Worm (Caenorhabditis elegans) whole organism, L1 larva: ENCODE results near the gene C33F10.8.
A peak's percentile ranks its signal among the peaks of the same experiment; 100 is the strongest.
"Not testable (repeated sequence)": the region's sequence is repeated elsewhere in the genome, so short reads cannot be mapped to it uniquely, and the experiment has no call there.

Experiments used
- F16B12.6 ChIP-seq: fragments of 150-350 bp; optimal IDR thresholded peaks from 2 replicates; lab custom pipeline; 2014; ENCODE audit warnings: missing biosample characterization, missing genetic modification characterization
- alr-1 ChIP-seq: fragments of 200-800 bp; sonication (Bioruptor generic); optimal IDR thresholded peaks from 2 replicates; lab custom pipeline; 2018; ENCODE audit warnings: borderline replicate concordance, mild to moderate bottlenecking, missing genetic modification characterization, missing compliant biosample characterization
- ama-1 ChIP-seq: fragments of 150-350 bp; optimal IDR thresholded peaks from 2 replicates; lab custom pipeline; 2014
- blmp-1 ChIP-seq: fragments of 150-350 bp; optimal IDR thresholded peaks from 2 replicates; lab custom pipeline; 2014; ENCODE audit warnings: missing biosample characterization, missing genetic modification characterization
- ceh-82 ChIP-seq, 3 experiments: fragments of 150-350 bp in 1 of 3; sonication (generic microtip) in 2 of 3; optimal IDR thresholded peaks; 2 replicates each; lab custom pipeline; 2014 to 2017; ENCODE audit warnings: missing biosample characterization in 3 of 3, missing genetic modification characterization in 3 of 3
- ceh-88 ChIP-seq: fragments of 200-800 bp; sonication (Bioruptor generic); IDR thresholded peaks from 2 replicates; pipeline ENCODE4 v1.3.6; 2022; ENCODE audit warnings: missing genetic modification characterization, missing compliant biosample characterization
- ceh-90 ChIP-seq: sonication (generic microtip); optimal IDR thresholded peaks from 2 replicates; lab custom pipeline; 2016; ENCODE audit warnings: missing genetic modification characterization, missing compliant biosample characterization
- dsc-1 ChIP-seq: sonication (generic microtip); optimal IDR thresholded peaks from 2 replicates; lab custom pipeline; 2016; ENCODE audit warnings: mild to moderate bottlenecking, missing genetic modification characterization, missing compliant biosample characterization
- efl-1 ChIP-seq, 4 experiments: fragments of 150-350 bp; optimal IDR thresholded peaks in 3 of 4; peaks in 1 of 4; 1 replicate in 1 of 4; 2 replicates in 3 of 4; lab custom pipeline; 2014; ENCODE audit warnings: missing biosample characterization in 2 of 4, missing genetic modification characterization in 2 of 4, missing genetic modification reagents in 2 of 4
- egl-13 ChIP-seq: sonication (generic microtip); optimal IDR thresholded peaks from 2 replicates; lab custom pipeline; 2016; ENCODE audit warnings: missing genotype, missing genetic modification reagents, missing genetic modification characterization, missing compliant biosample characterization
- elt-3 ChIP-seq, 6 experiments: fragments of 150-350 bp in 1 of 6; sonication (generic microtip); optimal IDR thresholded peaks; 2 replicates each; lab custom pipeline; 2017 to 2018; ENCODE audit warnings: missing biosample characterization in 6 of 6, missing genetic modification characterization in 6 of 6, inconsistent platforms in 1 of 6
- fkh-10 ChIP-seq: sonication (generic microtip); optimal IDR thresholded peaks from 2 replicates; lab custom pipeline; 2017; ENCODE audit warnings: missing biosample characterization, missing genetic modification reagents, missing genetic modification characterization
- fkh-4 ChIP-seq: sonication (generic microtip); optimal IDR thresholded peaks from 2 replicates; lab custom pipeline; 2016; ENCODE audit warnings: missing compliant biosample characterization, missing genetic modification characterization, borderline replicate concordance
- grh-1 ChIP-seq: fragments of 200-800 bp; sonication (Bioruptor generic); IDR thresholded peaks from 2 replicates; pipeline ENCODE4 v1.3.6; 2022; ENCODE audit warnings: missing genetic modification reagents, missing genetic modification characterization, missing compliant biosample characterization
- hlh-4 ChIP-seq: sonication (generic microtip); optimal IDR thresholded peaks from 2 replicates; lab custom pipeline; 2016; ENCODE audit warnings: mild to moderate bottlenecking, missing genetic modification characterization, missing compliant biosample characterization
- jun-1 ChIP-seq: fragments of 150-350 bp; optimal IDR thresholded peaks from 2 replicates; lab custom pipeline; 2014; ENCODE audit warnings: missing biosample characterization, missing genetic modification reagents, missing genetic modification characterization
- lin-15B ChIP-seq: fragments of 150-350 bp; sonication (generic microtip); optimal IDR thresholded peaks from 3 replicates; lab custom pipeline; 2014; ENCODE audit warnings: missing biosample characterization, missing genetic modification characterization
- lin-39 ChIP-seq: fragments of 150-350 bp; optimal IDR thresholded peaks from 2 replicates; lab custom pipeline; 2014; ENCODE audit warnings: missing biosample characterization, missing genetic modification reagents, missing genetic modification characterization
- lsy-2 ChIP-seq, 2 experiments: fragments of 150-350 bp; optimal IDR thresholded peaks; 2 replicates each; lab custom pipeline; 2014; ENCODE audit warnings: missing biosample characterization in 2 of 2, missing genetic modification characterization in 2 of 2
- mdl-1 ChIP-seq, 2 experiments: fragments of 150-350 bp; optimal IDR thresholded peaks; 2 replicates each; lab custom pipeline; 2014 to 2017; ENCODE audit warnings: missing biosample characterization in 2 of 2, missing genetic modification characterization in 2 of 2, inconsistent platforms in 1 of 2
- mep-1 ChIP-seq: fragments of 150-350 bp; optimal IDR thresholded peaks from 2 replicates; lab custom pipeline; 2014; ENCODE audit warnings: missing biosample characterization, missing genetic modification characterization
- nhr-11 ChIP-seq: fragments of 150-350 bp; optimal IDR thresholded peaks from 2 replicates; lab custom pipeline; 2014; ENCODE audit warnings: missing biosample characterization, missing genetic modification characterization
- nhr-12 ChIP-seq: sonication (generic microtip); optimal IDR thresholded peaks from 2 replicates; lab custom pipeline; 2017; ENCODE audit warnings: missing biosample characterization, missing genetic modification characterization
- nhr-19 ChIP-seq: fragments of 200-800 bp; sonication (Bioruptor generic); conservative IDR thresholded peaks from 2 replicates; pipeline ENCODE4 v1.3.6; 2022; ENCODE audit warnings: missing genetic modification characterization, missing compliant biosample characterization
- nhr-237 ChIP-seq: fragments of 150-350 bp; optimal IDR thresholded peaks from 2 replicates; lab custom pipeline; 2014; ENCODE audit warnings: missing biosample characterization, missing genetic modification characterization
- nhr-47 ChIP-seq: sonication (generic microtip); optimal IDR thresholded peaks from 2 replicates; lab custom pipeline; 2016; ENCODE audit warnings: mild to moderate bottlenecking, missing genetic modification characterization, moderate library complexity, missing compliant biosample characterization
- nhr-76 ChIP-seq: sonication (generic microtip); optimal IDR thresholded peaks from 2 replicates; lab custom pipeline; 2017; ENCODE audit warnings: missing biosample characterization, missing genetic modification characterization
- nhr-85 ChIP-seq: sonication (generic microtip); peaks from one replicate; lab custom pipeline; 2016; ENCODE audit warnings: missing genetic modification characterization, inconsistent platforms, missing compliant biosample characterization
- nhr-90 ChIP-seq: sonication (generic microtip); optimal IDR thresholded peaks from 2 replicates; lab custom pipeline; 2016; ENCODE audit warnings: mild to moderate bottlenecking, missing genetic modification characterization, missing compliant biosample characterization; ENCODE audit not compliant: poor library complexity
- pqm-1 ChIP-seq: sonication (generic microtip); optimal IDR thresholded peaks from 3 replicates; lab custom pipeline; 2017; ENCODE audit warnings: missing biosample characterization, missing genetic modification characterization
- sptf-1 ChIP-seq: fragments of 150-350 bp; optimal IDR thresholded peaks from 2 replicates; lab custom pipeline; 2014; ENCODE audit warnings: missing biosample characterization, missing genetic modification characterization
- sup-37 ChIP-seq: fragments of 200-800 bp; sonication (Bioruptor generic); optimal IDR thresholded peaks from 2 replicates; lab custom pipeline; 2018; ENCODE audit warnings: mild to moderate bottlenecking, missing genetic modification characterization, missing compliant biosample characterization
- swsn-7 ChIP-seq: sonication (generic microtip); optimal IDR thresholded peaks from 2 replicates; lab custom pipeline; 2016; ENCODE audit warnings: missing genetic modification characterization, missing compliant biosample characterization
- unc-86 ChIP-seq: sonication (generic microtip); optimal IDR thresholded peaks from 2 replicates; lab custom pipeline; 2016; ENCODE audit warnings: missing genetic modification characterization, missing compliant biosample characterization
- zag-1 ChIP-seq: fragments of 150-350 bp; optimal IDR thresholded peaks from 2 replicates; lab custom pipeline; 2014; ENCODE audit warnings: missing biosample characterization, missing genetic modification characterization
- ztf-11 ChIP-seq, 2 experiments: sonication (generic microtip); optimal IDR thresholded peaks; 2 replicates each; lab custom pipeline; 2016 to 2017; ENCODE audit warnings: missing genetic modification characterization in 2 of 2, missing biosample characterization in 1 of 2, missing compliant biosample characterization in 1 of 2
- ztf-4 ChIP-seq: fragments of 150-350 bp; optimal IDR thresholded peaks from 2 replicates; lab custom pipeline; 2014; ENCODE audit warnings: missing biosample characterization, missing genetic modification characterization

C33F10.8 gene

DNA sequence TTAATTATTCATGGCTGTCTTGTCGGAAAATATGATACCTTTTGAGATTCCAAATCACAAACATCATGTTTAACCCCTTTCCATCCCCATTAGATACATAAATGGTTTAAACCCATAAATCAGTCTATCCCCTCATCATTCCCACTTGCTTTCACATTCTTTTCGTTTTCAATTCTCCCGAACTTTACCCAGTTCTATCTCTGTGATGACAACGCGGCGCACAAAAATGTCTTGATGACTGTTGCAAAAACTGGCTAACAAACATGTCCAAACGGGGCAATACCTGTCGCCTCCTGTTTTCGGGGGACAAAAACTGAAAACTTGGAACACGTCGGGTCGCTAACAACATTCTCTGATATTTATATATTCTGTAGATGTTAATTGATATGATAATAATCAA is 41.0 kb upstream of the C33F10.8 start:
- TF ChIP-seq nhr-11: no peak
- no peak for TF ChIP-seq ztf-11 (tag; optimal IDR thresholded peaks at IDR 0.05; lab: Kevin White, UChicago)
- TF ChIP-seq lin-15B (tag; lab: Kevin White, UChicago): no peak
- TF ChIP-seq unc-86 (tag; lab: Kevin White, UChicago): no peak
- TF ChIP-seq jun-1 (tag; lab: Kevin White, UChicago): peak; percentile 40
- no peak for TF ChIP-seq nhr-237 (tag; lab: Kevin White, UChicago)
- no peak for TF ChIP-seq elt-3 (tag; optimal IDR thresholded peaks at IDR 0.05; lab: Kevin White, UChicago)
- no peak for TF ChIP-seq pqm-1 (tag; lab: Kevin White, UChicago)
- TF ChIP-seq grh-1 (GFP tag; lab: Robert Waterston, UW): no peak
- no peak for TF ChIP-seq lsy-2 (tag; optimal IDR thresholded peaks at IDR 0.05; lab: Kevin White, UChicago)
- TF ChIP-seq hlh-4 (tag; lab: Kevin White, UChicago): no peak
- no peak for TF ChIP-seq nhr-12 (tag; lab: Kevin White, UChicago)
- TF ChIP-seq ama-1 (lab: Kevin White, UChicago): peak; percentile 63
- TF ChIP-seq nhr-90 (tag; lab: Kevin White, UChicago): no peak
- no peak for TF ChIP-seq ceh-88 (GFP tag; lab: Robert Waterston, UW)
- TF ChIP-seq ztf-4: peak; percentile 59
- no peak for TF ChIP-seq ceh-90 (tag; lab: Kevin White, UChicago)
- no peak for TF ChIP-seq alr-1 (tag; lab: Kevin White, UChicago)
- peak; percentile 93 for TF ChIP-seq blmp-1
- TF ChIP-seq, all 84 proteins: peak for 4

DNA sequence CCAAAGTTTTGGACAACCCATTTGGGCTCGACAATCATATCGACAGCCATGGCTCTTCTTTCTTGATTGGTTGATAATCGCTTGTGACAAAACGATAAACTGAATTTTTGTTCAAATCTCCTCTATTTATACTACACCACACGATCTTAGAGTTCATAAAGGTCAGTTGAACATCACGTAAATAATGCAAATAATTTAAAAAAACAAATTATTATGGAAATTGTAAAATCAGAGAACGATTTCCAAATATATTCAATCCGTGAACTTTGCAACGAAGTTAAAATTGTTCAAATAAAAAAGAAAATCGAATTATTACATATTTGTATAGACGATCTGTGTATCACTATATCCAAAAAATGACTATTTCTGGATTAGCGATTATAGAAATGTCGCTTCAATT is 38.3 kb upstream of the C33F10.8 start, which contains the start of the genes mpst-4 and F11G11.14:
TSS of gene mpst-4 (minus strand) at position 101 of the 400 bp plus-strand sequence.
TSS of gene F11G11.14 (plus strand) at position 325 of the 400 bp plus-strand sequence.
- TF ChIP-seq swsn-7 (tag; lab: Kevin White, UChicago): no peak
- no peak for TF ChIP-seq egl-13 (tag; lab: Kevin White, UChicago)
- TF ChIP-seq ceh-90 (tag; lab: Kevin White, UChicago): no peak
- TF ChIP-seq F16B12.6: no peak
- TF ChIP-seq grh-1 (GFP tag; lab: Robert Waterston, UW): no peak
- no peak for TF ChIP-seq sup-37 (GFP tag; lab: Kevin White, UChicago)
- TF ChIP-seq fkh-10 (GFP tag; lab: Kevin White, UChicago): no peak
- no peak for TF ChIP-seq ceh-82 (tag; optimal IDR thresholded peaks at IDR 0.05; lab: Kevin White, UChicago)
- no peak for TF ChIP-seq mep-1
- TF ChIP-seq fkh-4 (tag; lab: Kevin White, UChicago): no peak
- TF ChIP-seq mdl-1 (tag; optimal IDR thresholded peaks at IDR 0.05; lab: Kevin White, UChicago): no peak
- no peak for TF ChIP-seq ama-1 (lab: Kevin White, UChicago)
- TF ChIP-seq dsc-1 (tag; lab: Kevin White, UChicago): no peak
- TF ChIP-seq nhr-76 (tag; lab: Kevin White, UChicago): no peak
- TF ChIP-seq nhr-19 (GFP tag; lab: Robert Waterston, UW): no peak
- no peak for TF ChIP-seq nhr-85 (tag; lab: Kevin White, UChicago)

DNA sequence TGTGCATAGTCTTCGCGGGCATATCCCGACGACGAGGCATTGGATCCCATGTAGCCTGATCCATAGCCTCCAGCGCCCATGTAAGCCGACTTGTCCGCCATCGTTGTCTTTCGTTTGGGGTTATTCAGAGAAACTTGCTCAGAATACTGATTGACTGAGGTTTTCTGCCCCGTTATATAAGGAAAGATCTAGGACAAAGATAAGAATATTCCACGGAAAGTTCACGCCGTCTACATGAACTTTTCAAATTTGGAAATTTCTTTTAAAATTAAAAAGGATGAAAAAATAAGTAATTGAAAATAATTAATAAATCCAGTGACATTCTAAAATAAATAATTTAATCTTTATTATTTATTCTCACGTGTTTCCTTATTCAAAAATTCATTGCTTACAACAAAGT is 35.2 kb upstream of the C33F10.8 start, which contains the start of the genes nspd-5 and F11G11.4:
TSS of gene nspd-5 (minus strand) at position 101 of the 400 bp plus-strand sequence.
TSS of gene F11G11.4 (plus strand) at position 335 of the 400 bp plus-strand sequence.
- TF ChIP-seq unc-86, lin-39, nhr-47 (tag; lab: Kevin White, UChicago): not testable (repeated sequence)

DNA sequence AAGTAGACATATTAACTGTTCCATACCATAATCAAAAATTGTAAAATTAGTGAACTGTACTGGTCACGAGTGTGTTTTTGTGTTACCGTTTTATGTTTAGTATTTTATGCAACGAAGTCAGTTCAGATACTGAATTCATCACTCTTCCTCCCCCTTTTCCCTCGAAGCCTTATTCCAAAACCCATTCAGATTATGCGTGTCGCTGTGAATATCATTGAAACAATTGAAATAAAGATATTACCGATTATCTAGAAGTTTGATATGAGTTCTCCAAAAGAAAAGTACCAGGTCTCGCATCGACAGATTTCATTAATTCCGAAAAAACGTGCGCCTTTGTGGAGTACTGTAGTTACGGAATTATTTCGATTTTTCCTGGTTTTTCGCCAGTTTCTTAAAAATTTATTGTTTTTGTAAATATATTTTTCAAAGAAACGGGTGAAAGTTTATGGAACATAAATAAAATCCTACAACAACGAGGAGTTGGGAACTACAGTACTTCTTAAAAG is 33.9 kb upstream of the C33F10.8 start:
- TF ChIP-seq zag-1 (tag; lab: Kevin White, UChicago) (no peak), alr-1 (tag; lab: Kevin White, UChicago) (no peak), fkh-10 (GFP tag; lab: Kevin White, UChicago) (no peak), ztf-4 (no peak), sptf-1 (tag; lab: Kevin White, UChicago) (no peak), efl-1 (optimal IDR thresholded peaks at IDR 0.05; lab: Kevin White, UChicago) (no peak), efl-1 (GFP tag; optimal IDR thresholded peaks at IDR 0.05 in 1 of 2; lab: Kevin White, UChicago) (peak in 1 of 2 experiments; percentile 85), blmp-1 (peak; percentile 0)
